Worm (Caenorhabditis elegans) whole organism, L4/young adult: ENCODE measurements around the gene pigw-1.
"Not testable (repeated sequence)": the region's sequence is repeated elsewhere in the genome, so short reads cannot be mapped to it uniquely, and the experiment has no call there.

Experiments used
- W03F9.2 ChIP-seq: fragments of 150-350 bp; optimal IDR thresholded peaks from 2 replicates; lab custom pipeline; 2014; ENCODE audit warnings: missing biosample characterization, missing genetic modification characterization
- dao-5 ChIP-seq: sonication (generic microtip); optimal IDR thresholded peaks from 2 replicates; lab custom pipeline; 2016; ENCODE audit warnings: missing genotype, missing genetic modification characterization, moderate library complexity, missing compliant biosample characterization
- him-1 ChIP-seq: sonication (generic microtip); optimal IDR thresholded peaks from 2 replicates; lab custom pipeline; 2016; ENCODE audit warnings: missing genotype, missing genetic modification reagents, missing genetic modification characterization, missing compliant biosample characterization

The pigw-1 gene

ce11 chrII:2846552-2846951 is 38.2 kb downstream of the pigw-1 start:
- TF ChIP-seq him-1 (tag; lab: Kevin White, UChicago) (no peak), W03F9.2 (no peak), dao-5 (tag; lab: Kevin White, UChicago) (no peak)

ce11 chrII:2845674-2846073 is 39.0 kb downstream of the pigw-1 start:
- TF ChIP-seq him-1 (tag; lab: Kevin White, UChicago) (no peak), W03F9.2 (no peak), dao-5 (tag; lab: Kevin White, UChicago) (no peak)

DNA sequence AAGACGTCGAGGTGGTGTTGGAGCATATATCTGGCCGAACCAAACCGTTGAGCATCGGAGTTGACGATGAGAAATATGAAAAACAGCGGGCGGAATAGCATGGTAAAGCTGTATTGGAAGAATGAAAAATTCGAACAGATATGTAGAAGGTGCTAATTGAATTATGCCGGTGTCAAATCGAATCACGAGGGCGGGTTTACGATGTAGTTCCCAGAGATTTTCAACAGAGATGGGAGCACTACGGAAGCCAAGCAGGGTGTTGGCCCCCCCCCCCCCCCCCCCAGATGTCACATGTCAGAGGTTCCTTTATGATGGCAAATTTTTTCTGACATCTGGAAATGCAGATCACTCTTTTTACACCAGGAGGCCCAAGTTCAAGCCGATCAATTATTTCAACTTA is 41.6 kb downstream of the pigw-1 start, which contains the start of gene Y110A2AL.7:
Gene Y110A2AL.7, minus strand, starts transcription at position 101 of the 400 bp plus-strand sequence.
- TF ChIP-seq dao-5 (tag; lab: Kevin White, UChicago) (no peak), him-1 (tag; lab: Kevin White, UChicago) (no peak), W03F9.2 (no peak)

- TF ChIP-seq dao-5 (tag; lab: Kevin White, UChicago) (no peak), him-1 (tag; lab: Kevin White, UChicago) (no peak), W03F9.2 (no peak)
These were observed 43.2 kb downstream of the pigw-1 start, which contains the start of gene Y110A2AL.6 for ce11 chrII:2841529-2841928. Gene Y110A2AL.6, minus strand, starts transcription at chrII:2841629.

- TF ChIP-seq him-1 (tag; lab: Kevin White, UChicago); W03F9.2; dao-5 (tag; lab: Kevin White, UChicago): not testable (repeated sequence)
These were observed 45.7 kb downstream of the pigw-1 start, which contains the start of gene Y110A2AL.4 for ce11 chrII:2839004-2839403. Gene Y110A2AL.4, plus strand, starts transcription at chrII:2839304.

DNA sequence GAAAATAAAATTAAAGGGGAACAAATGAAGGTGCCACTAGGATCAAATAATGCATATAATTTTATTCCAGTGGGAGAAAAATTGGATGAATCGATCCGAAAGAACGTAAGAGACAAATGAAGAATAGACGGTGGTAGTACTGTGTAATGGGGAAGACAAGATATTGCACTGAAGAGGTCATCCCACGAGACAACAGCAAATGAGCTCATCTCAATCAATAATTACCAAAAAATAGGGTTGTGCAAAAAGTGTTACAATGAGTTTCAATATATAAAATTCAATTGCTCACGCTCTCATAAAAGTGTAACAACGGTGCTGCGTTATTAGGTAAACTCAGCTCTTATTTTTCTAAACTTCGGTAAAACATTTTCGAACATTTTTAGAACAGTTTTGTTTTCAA is 47.9 kb downstream of the pigw-1 start, which contains the start of gene K12H6.7:
Gene K12H6.7, minus strand, starts transcription at position 101 of the 400 bp plus-strand sequence.
- TF ChIP-seq W03F9.2 = no peak
- no peak for TF ChIP-seq him-1 (tag; lab: Kevin White, UChicago)
- no peak for TF ChIP-seq dao-5 (tag; lab: Kevin White, UChicago)

DNA sequence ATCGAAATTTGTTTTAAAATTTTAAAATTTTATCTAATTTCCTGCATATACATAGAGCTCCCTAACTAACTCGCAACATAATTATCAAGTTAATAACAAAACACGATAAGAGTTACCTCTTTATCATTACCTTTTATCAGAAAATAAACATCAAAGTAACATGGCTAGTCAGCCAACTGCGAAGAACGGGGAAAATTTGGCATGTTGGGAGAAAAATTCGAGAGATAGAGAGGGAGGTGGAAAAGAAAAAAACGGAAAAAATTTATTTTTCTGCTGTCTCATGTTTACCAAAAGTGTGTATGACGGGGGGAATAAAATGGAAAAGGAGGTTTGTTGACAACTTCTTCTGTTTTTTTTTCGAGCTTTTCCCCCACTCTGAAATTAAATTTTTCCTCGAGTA is 50.6 kb downstream of the pigw-1 start:
- TF ChIP-seq dao-5 (tag; lab: Kevin White, UChicago) (no peak), him-1 (tag; lab: Kevin White, UChicago) (no peak), W03F9.2 (no peak)

ce11 chrII:2832539-2832938 is 52.2 kb downstream of the pigw-1 start:
- no peak for TF ChIP-seq him-1 (tag; lab: Kevin White, UChicago)
- no peak for TF ChIP-seq W03F9.2
- TF ChIP-seq dao-5 (tag; lab: Kevin White, UChicago) = no peak

DNA sequence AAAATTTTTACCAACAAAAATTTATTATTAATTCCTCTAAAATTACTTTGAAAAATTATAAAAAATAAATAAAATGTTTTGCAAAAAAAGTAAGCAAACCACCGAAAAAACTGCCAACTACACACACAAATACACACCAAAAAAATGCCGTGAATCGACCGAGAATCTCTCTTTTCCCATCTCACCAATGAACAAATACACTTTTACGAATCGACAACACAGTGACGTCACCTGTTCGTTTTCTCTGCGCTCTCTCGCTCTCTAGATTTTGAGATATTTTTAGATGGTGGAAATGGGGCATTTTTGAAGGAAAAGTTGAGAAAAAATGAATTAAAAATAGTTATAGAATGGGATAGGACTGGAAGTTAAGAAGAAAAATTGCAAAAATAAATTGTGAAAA is 52.6 kb downstream of the pigw-1 start:
- no peak for TF ChIP-seq W03F9.2
- no peak for TF ChIP-seq dao-5 (tag; lab: Kevin White, UChicago)
- TF ChIP-seq him-1 (tag; lab: Kevin White, UChicago) = no peak

DNA sequence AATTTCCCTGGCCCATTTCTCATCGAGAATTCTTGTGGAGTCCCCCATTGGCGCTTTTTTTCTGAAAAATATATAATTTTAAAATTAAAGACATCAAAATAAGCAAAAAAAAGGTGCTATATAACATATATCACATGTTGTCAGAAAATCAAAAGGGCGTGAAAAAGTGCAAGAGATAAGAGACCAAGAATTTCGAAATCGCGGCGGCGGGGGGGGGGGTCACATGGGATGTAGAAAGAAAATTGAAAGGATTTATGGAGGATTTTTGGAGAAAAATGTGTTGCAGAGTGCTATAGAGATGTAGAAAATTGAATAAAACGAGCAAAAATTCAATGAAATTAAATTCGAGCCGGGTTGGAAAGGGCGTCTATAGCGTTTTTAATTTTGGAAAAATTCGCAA is 53.5 kb downstream of the pigw-1 start, which contains the start of gene K12H6.6:
Gene K12H6.6, minus strand, starts transcription at position 61 of the 400 bp plus-strand sequence.
- TF ChIP-seq W03F9.2 = no peak
- TF ChIP-seq him-1 (tag; lab: Kevin White, UChicago) = no peak
- no peak for TF ChIP-seq dao-5 (tag; lab: Kevin White, UChicago)

DNA sequence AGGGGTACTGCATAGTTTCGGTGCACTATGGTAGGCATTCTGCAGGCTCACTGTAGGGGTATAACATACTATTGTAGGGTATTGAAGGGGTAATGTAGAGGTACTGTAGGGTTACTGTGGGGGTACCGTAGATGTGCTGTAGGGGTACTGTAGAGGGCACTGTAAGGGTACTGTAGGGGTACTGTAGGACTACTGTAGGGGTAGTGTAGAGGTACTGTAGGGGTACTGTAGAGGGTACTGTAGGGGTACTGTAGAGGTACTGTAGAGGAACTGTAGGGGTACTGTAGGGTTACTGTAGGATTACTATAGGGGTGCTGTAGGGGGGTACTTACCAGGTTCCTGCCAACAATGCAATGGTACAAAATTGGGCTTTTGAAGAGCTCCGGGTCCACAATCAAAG is 54.6 kb downstream of the pigw-1 start:
- TF ChIP-seq dao-5 (tag; lab: Kevin White, UChicago) (no peak), him-1 (tag; lab: Kevin White, UChicago) (no peak), W03F9.2 (no peak)

ce11 chrII:2829482-2829881 is 55.2 kb downstream of the pigw-1 start:
- TF ChIP-seq W03F9.2 = no peak

ce11 chrII:2827859-2828403 is 56.8 kb downstream of the pigw-1 start, which contains the start of gene K12H6.8:
Gene K12H6.8, plus strand, starts transcription at chrII:2827896.
- TF ChIP-seq him-1 (tag; lab: Kevin White, UChicago) = no peak
- TF ChIP-seq W03F9.2 = no peak
- no peak for TF ChIP-seq dao-5 (tag; lab: Kevin White, UChicago)
